Fruit fly (Drosophila melanogaster) Kc167 (cell line): Measurements from ENCODE around the gene CG31140.

Experiments used
- Myc ChIP-seq: fragments of >200 bp; optimal IDR thresholded peaks from 2 replicates; lab custom pipeline; 2017; ENCODE audit warnings: missing external identifiers
- Sin3A ChIP-seq: fragments of >200 bp; optimal IDR thresholded peaks from 2 replicates; lab custom pipeline; 2018; ENCODE audit warnings: missing external identifiers
- h ChIP-seq: fragments of >200 bp; optimal IDR thresholded peaks from 3 replicates; lab custom pipeline; 2018; ENCODE audit warnings: missing external identifiers
- insv ChIP-seq: fragments of >200 bp; optimal IDR thresholded peaks from 3 replicates; lab custom pipeline; 2018; ENCODE audit warnings: missing external identifiers
- psq ChIP-seq: fragments of >200 bp; optimal IDR thresholded peaks from 2 replicates; lab custom pipeline; 2017; ENCODE audit warnings: missing external identifiers
- ttk ChIP-seq: sonication (Bioruptor generic); optimal IDR thresholded peaks from 2 replicates; lab custom pipeline; 2017; ENCODE audit warnings: missing external identifiers

CG31140 gene

DNA sequence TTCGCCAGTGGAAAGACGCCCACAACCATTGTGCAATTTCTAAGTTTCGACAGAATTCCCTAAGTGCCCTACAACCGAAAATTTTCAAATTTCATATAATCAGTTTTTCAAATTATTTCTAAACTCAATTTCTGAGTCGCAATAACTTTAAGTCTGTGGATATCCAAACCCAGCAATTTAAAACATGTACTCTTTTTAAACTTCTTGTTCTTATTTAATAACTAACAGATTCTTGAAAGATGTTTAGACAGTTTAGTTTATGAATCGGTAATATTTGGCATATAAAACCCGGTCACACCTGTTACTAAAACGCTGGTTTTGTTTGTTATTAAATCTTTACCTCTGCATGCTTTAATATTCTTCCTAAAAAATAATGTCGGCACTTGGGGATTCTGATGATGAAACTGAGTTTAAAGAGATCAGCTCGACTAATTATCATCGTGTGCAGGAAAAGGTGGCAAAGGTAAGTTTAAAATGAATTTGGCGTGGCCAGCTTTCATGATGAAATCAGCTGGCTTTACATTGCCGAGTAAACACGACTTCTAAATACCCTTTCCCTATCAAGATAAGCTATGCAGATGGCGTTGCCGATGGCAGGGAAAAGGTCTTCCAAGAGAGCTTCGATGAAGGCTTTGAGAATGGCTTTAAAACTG, 33.9 kb upstream of the CG31140 start, which contains the start of the genes CG43998, CG43999 and CG31142:
Gene CG43998 (minus strand): TSS at position 51 of the 653 bp plus-strand sequence.
Gene CG43999 (minus strand): TSS at position 51 of the 653 bp plus-strand sequence.
Gene CG31142 (plus strand): TSS at position 294 of the 653 bp plus-strand sequence.
- TF ChIP-seq h (lab: Kevin White, UChicago) (no peak), ttk (lab: Kevin White, UChicago) (no peak), psq (lab: Kevin White, UChicago) (no peak), insv (lab: Kevin White, UChicago) (no peak), Myc (lab: Kevin White, UChicago) (no peak), Sin3A (lab: Kevin White, UChicago) (no peak)

DNA sequence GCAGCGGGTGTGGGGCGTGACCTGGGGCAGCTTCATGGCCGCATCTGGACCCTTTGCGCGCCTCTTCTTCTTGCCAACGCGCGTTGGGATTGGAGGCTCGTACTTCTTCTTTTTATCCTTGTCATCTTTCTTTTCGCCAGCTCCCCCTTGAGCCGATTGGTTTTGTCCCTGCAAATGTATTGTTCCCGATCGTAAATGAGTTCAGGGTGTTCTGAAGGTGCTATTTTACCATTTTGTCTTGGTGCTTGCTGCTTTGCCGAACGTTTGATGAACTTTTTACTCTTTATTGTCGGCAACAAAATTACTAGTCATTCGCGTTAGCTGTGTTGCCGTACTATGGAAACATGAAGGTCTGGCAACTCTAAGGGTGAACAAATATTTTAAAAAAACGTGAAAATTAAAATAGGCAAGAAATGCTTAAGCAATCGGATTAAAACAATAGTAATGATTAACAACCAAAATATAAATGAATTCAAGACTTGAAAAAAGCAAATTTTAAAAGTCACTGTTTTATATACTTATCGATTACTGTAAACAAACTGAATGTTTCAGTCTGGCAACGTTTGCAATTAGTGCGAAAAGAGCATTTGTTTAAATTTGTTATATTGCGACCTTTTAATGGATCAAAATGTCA, 31.8 kb upstream of the CG31140 start, which contains the start of the genes Rpt2 and CG13599:
Gene Rpt2 (minus strand): TSS at position 464 of the 634 bp plus-strand sequence.
Gene CG13599 (plus strand): TSS at position 545 of the 634 bp plus-strand sequence.
- TF ChIP-seq ttk (lab: Kevin White, UChicago) = no peak

- TF ChIP-seq h (lab: Kevin White, UChicago) (no peak), Sin3A (lab: Kevin White, UChicago) (no peak), ttk (lab: Kevin White, UChicago) (no peak), insv (lab: Kevin White, UChicago) (no peak), Myc (lab: Kevin White, UChicago) (no peak), psq (lab: Kevin White, UChicago) (no peak)
Measured at dm6 chr3R:23933430-23933683, 29.6 kb upstream of the CG31140 start, which contains the start of gene RpS19b. Gene RpS19b (minus strand): TSS chr3R:23933530.

DNA sequence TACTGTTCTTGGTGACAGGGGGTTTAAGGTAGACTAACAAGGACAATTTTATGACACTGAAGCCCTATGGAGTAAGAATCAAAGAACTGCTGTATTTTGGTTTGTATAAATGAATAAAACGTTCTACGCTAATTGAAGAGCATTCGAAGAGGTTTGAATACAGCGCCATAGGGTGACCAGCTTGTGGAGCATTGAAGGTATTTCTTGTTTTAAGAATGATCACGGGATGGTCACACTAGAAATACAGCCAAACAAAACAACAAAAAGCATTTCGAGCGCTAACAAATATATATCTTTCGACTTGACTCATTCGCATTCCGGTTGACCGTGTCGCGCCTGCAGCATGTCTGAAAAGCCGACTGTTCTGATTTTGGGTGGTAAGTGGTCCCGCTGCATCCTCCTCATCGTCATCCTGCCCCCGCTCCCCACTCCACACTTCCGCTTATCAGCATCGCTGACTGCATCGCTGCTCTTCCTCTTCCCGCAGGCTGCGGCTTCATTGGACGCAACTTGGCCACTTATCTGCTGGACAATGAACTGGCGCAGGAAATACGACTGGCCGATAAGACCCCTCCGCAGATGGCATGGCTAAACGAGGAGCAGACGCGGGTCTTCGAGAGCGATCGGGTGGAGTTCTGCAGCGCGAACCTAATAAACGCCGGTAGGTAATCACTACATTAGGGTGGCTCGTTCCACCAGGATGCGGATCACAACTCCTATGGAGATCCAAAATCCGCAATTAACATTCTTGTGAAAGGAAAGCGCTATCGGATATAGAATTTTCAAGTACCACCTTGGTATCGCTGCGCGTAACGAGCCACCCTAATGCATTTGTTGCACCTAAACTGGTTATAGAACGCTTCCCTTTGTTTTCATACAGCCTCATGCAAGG, 29.1 kb upstream of the CG31140 start, which contains the start of gene CG5854:
Gene CG5854 (plus strand): TSS at position 229 of the 892 bp plus-strand sequence.
- TF ChIP-seq psq (lab: Kevin White, UChicago) = no peak
- TF ChIP-seq Myc (lab: Kevin White, UChicago) = no peak
- no peak for TF ChIP-seq ttk (lab: Kevin White, UChicago)
- no peak for TF ChIP-seq Sin3A (lab: Kevin White, UChicago)
- no peak for TF ChIP-seq insv (lab: Kevin White, UChicago)
- TF ChIP-seq h (lab: Kevin White, UChicago) = no peak

DNA sequence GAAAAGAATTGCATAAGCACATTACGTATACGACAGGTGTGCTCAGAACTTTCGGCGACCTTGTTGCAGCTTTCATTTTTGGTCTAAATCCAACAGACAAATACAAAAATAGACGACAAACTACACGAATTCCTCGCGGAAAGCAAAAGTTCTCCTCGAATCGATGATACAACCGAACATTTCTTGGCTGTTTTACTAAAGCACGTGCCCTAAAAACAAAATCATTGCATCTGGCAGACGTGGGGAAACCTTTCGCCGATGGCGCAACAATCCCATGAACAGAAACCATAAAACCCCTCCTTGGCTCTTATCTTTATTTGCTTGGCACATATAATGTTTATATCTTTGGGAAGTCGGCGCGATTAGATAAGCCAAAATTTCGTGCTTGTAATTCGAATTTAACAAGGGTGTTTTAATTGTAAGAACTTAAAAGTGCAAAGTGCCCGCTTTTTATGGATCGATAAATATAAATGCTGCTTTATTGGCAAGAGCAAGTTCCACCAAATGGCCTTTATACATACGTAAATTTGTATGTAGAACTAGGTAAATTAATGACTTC, 24.3 kb upstream of the CG31140 start:
- TF ChIP-seq insv (lab: Kevin White, UChicago) = no peak
- no peak for TF ChIP-seq ttk (lab: Kevin White, UChicago)
- no peak for TF ChIP-seq Sin3A (lab: Kevin White, UChicago)
- TF ChIP-seq psq (lab: Kevin White, UChicago) = no peak
- TF ChIP-seq h (lab: Kevin White, UChicago) = no peak

DNA sequence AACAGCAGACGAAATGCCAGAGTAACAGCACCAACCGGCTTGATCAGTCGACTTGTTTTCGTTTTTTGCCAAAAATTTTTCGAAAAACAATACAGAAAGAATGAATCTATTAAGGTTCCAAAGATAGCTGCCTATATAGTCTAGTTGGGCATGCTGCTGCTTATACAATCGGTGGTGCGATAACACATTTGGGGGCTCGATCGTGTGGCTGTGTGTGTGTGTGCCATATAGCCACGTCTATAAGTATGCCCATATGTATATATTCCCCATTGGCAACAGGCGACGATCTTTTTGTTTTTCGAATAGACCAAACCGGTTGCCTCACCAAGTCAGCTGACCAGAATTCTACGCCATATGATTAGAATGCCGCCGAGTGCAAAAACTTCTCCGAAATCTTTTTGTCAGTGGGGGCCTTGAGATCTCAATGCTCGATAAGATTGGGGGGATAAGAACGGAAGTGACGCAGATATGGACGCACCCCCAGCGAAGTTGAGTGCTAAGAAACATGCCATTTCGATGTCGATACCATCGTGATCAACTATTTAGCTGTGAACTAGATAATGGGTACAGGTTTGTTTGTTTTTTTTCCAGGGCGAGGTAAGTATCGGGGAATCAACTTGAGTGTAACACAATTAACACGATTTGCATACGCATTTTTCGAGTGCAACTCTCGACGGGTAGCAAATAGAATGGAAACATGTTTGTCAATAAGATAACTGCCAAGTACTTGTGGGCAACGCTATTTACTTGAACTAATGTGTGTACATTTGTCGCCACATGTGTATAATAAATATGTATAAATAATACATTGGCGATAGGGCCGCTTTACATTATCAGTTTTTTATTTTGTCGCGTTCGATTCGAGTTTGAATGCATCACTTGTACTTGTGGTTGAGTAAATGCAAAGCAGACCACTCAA, 22.8 kb upstream of the CG31140 start:
- TF ChIP-seq insv (lab: Kevin White, UChicago) (no peak), ttk (lab: Kevin White, UChicago) (no peak), h (lab: Kevin White, UChicago) (no peak), Sin3A (lab: Kevin White, UChicago) (no peak), Myc (lab: Kevin White, UChicago) (no peak), psq (lab: Kevin White, UChicago) (no peak)

DNA sequence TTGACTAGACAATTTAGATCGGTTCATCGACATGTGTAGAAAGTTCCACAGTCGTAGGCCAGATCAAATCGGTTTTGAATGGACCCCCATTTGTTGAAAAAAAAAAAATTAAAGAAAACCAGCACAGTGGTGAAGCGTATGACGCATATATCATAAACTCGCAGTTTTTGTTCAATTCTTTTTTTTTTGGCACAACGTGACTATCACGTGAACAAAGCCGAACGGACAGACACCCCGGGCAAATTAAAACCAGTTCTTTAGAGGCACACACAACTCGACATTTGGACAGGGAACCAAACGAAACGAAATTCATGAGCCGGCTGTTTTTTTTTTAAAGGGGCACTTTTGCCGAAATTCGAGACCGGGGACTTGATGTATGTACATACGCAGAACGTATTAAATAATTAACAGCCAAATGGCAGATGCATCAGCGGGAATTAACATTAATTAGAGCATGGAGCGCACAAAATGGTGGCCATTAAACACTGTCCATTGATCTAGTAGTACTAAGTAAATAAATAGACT, 22.1 kb upstream of the CG31140 start:
- TF ChIP-seq Sin3A (lab: Kevin White, UChicago) (no peak), h (lab: Kevin White, UChicago) (no peak), insv (lab: Kevin White, UChicago) (no peak), ttk (lab: Kevin White, UChicago) (no peak), Myc (lab: Kevin White, UChicago) (no peak), psq (lab: Kevin White, UChicago) (no peak)

- no peak for TF ChIP-seq insv (lab: Kevin White, UChicago)
Measured at dm6 chr3R:23941643-23942424, 21.1 kb upstream of the CG31140 start.

- TF ChIP-seq insv (lab: Kevin White, UChicago) (no peak), h (lab: Kevin White, UChicago) (no peak), psq (lab: Kevin White, UChicago) (no peak), ttk (lab: Kevin White, UChicago) (peak; percentile 96)
Measured at dm6 chr3R:23942550-23942949, 20.4 kb upstream of the CG31140 start.
